Worm (Caenorhabditis elegans): Measurements from ENCODE around the gene F54D8.10.

DNA sequence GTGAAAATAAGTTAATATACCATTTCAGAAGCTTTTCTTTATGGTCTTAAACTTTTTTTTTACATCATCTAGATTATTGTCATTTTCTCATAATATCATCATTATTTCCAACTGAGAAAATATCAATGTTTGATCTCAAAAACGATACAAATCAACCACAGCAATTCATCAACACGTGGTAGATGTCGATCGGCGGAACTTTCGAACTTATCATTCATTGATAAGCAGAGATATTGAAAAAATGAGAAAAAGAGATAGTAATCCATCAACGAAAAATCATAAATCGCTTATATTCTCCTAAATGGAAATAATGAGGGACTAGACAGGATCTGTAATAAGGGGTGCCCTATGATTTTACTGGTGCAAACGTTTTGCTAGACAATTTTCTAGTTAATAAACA lies 2.1 kb downstream of the F54D8.10 start:
- no peak for TF ChIP-seq ama-1 (optimal IDR thresholded peaks at IDR 0.05)
- no peak for TF ChIP-seq hmg-4 (GFP tag; optimal IDR thresholded peaks at IDR 0.05)
- no peak for TF ChIP-seq tbx-11 (GFP tag; IDR thresholded peaks at IDR 0.05)
- TF ChIP-seq flt-1 (GFP tag; IDR thresholded peaks at IDR 0.05): no peak
- TF ChIP-seq aly-1 (tag; optimal IDR thresholded peaks at IDR 0.05): no peak
- TF ChIP-seq tbx-37 (GFP tag; conservative IDR thresholded peaks at IDR 0.05): no peak
- no peak for TF ChIP-seq hmbx-1 (tag; optimal IDR thresholded peaks at IDR 0.05)
- TF ChIP-seq F13C5.2 (tag; optimal IDR thresholded peaks at IDR 0.05): no peak
- no peak for TF ChIP-seq ceh-36 (tag; optimal IDR thresholded peaks at IDR 0.05)

All from whole organism, early embryonic.